Fruit fly (Drosophila melanogaster) whole organism, wandering third instar larva: ENCODE data around the gene CG14990.

Experiments used
- Abd-B ChIP-seq: fragments of >200 bp; optimal IDR thresholded peaks from 2 replicates; lab custom pipeline; 2017; ENCODE audit warnings: missing biosample characterization, missing genetic modification characterization
- CG32264 ChIP-seq: fragments of 200-800 bp; sonication (Bioruptor generic); optimal IDR thresholded peaks from 2 replicates; lab custom pipeline; 2016; ENCODE audit warnings: missing biosample characterization, missing genetic modification characterization
- CG9705 ChIP-seq: fragments of 200-800 bp; sonication (Bioruptor generic); optimal IDR thresholded peaks from 2 replicates; lab custom pipeline; 2018; ENCODE audit warnings: missing biosample characterization, mild to moderate bottlenecking, missing genetic modification characterization
- CrebA ChIP-seq: fragments of 200-800 bp; sonication (Bioruptor generic); optimal IDR thresholded peaks from 2 replicates; lab custom pipeline; 2016; ENCODE audit warnings: missing biosample characterization, mild to moderate bottlenecking, missing genetic modification characterization, borderline replicate concordance
- Dfd ChIP-seq: fragments of >200 bp; optimal IDR thresholded peaks from 2 replicates; lab custom pipeline; 2017; ENCODE audit warnings: missing biosample characterization, missing genetic modification characterization
- Dif ChIP-seq: fragments of 200-275, 200-300 bp; sonication (Bioruptor generic); optimal IDR thresholded peaks from 2 replicates; lab custom pipeline; 2018; ENCODE audit warnings: missing biosample characterization, missing genetic modification characterization; ENCODE audit not compliant: partially characterized antibody
- GATAd ChIP-seq: sonication (Bioruptor generic); optimal IDR thresholded peaks from 2 replicates; lab custom pipeline; 2016; ENCODE audit warnings: missing biosample characterization, missing genetic modification characterization
- HLH106 ChIP-seq: fragments of 200-800 bp; optimal IDR thresholded peaks from 3 replicates; lab custom pipeline; 2019; ENCODE audit warnings: missing biosample characterization, mild to moderate bottlenecking, missing genetic modification characterization, moderate library complexity
- Hnf4 ChIP-seq: fragments of 200-800 bp; sonication (Bioruptor generic); optimal IDR thresholded peaks from 2 replicates; lab custom pipeline; 2016; ENCODE audit warnings: missing biosample characterization, mild to moderate bottlenecking, missing genetic modification characterization
- Hr78 ChIP-seq: fragments of >200 bp; optimal IDR thresholded peaks from 2 replicates; lab custom pipeline; 2017; ENCODE audit warnings: missing biosample characterization, missing genetic modification characterization
- Hr83 ChIP-seq: fragments of 200-300 bp; sonication (Bioruptor generic); optimal IDR thresholded peaks from 2 replicates; lab custom pipeline; 2016; ENCODE audit warnings: missing biosample characterization, mild to moderate bottlenecking, missing genetic modification characterization, moderate library complexity; ENCODE audit not compliant: poor library complexity, severe bottlenecking
- Jra ChIP-seq: sonication (Bioruptor generic); optimal IDR thresholded peaks from 2 replicates; lab custom pipeline; 2016; ENCODE audit warnings: missing biosample characterization, missing genetic modification characterization
- Mio ChIP-seq: sonication (Bioruptor generic); optimal IDR thresholded peaks from 2 replicates; lab custom pipeline; 2016; ENCODE audit warnings: missing biosample characterization, missing genetic modification characterization
- Myc ChIP-seq: fragments of >200 bp; optimal IDR thresholded peaks from 2 replicates; lab custom pipeline; 2017
- N ChIP-seq: fragments of >200 bp; optimal IDR thresholded peaks from 2 replicates; lab custom pipeline; 2018; ENCODE audit warnings: missing biosample characterization, missing external identifiers, missing genetic modification characterization
- OdsH ChIP-seq: fragments of 200-800 bp; sonication (Bioruptor generic); optimal IDR thresholded peaks from 2 replicates; lab custom pipeline; 2016; ENCODE audit warnings: missing biosample characterization, mild to moderate bottlenecking, missing genetic modification characterization
- Rel ChIP-seq, 2 experiments: fragments of 200-800 bp; sonication (Bioruptor generic) in 1 of 2; optimal IDR thresholded peaks; 2 replicates in 1 of 2; 3 replicates in 1 of 2; lab custom pipeline; 2016 to 2019; ENCODE audit warnings: mild to moderate bottlenecking in 2 of 2, missing biosample characterization in 2 of 2, missing genetic modification characterization in 2 of 2, moderate library complexity in 1 of 2
- Sp1 ChIP-seq: fragments of 200-800 bp; sonication (Bioruptor generic); optimal IDR thresholded peaks from 3 replicates; lab custom pipeline; 2019; ENCODE audit warnings: missing biosample characterization, mild to moderate bottlenecking, missing genetic modification characterization, moderate library complexity
- Vsx2 ChIP-seq: fragments of 200-300, 225-300 bp; sonication (Bioruptor generic); optimal IDR thresholded peaks from 2 replicates; lab custom pipeline; 2018; ENCODE audit warnings: missing biosample characterization, missing genetic modification characterization; ENCODE audit not compliant: partially characterized antibody
- br ChIP-seq: fragments of 200-800 bp; sonication (Bioruptor generic); optimal IDR thresholded peaks from 2 replicates; lab custom pipeline; 2016; ENCODE audit warnings: missing biosample characterization, missing genetic modification characterization
- brk ChIP-seq: fragments of 200-800 bp; sonication (Bioruptor generic); optimal IDR thresholded peaks from 2 replicates; lab custom pipeline; 2016; ENCODE audit warnings: missing biosample characterization, mild to moderate bottlenecking, missing genetic modification characterization
- dl ChIP-seq, 2 experiments: fragments of 175-275, 200-275 bp in 1 of 2; fragments of 200-275 bp in 1 of 2; sonication (Bioruptor generic); optimal IDR thresholded peaks; lab custom pipeline; 2018; ENCODE audit warnings: mild to moderate bottlenecking in 2 of 2, missing biosample characterization in 2 of 2, missing genetic modification characterization in 2 of 2, moderate library complexity in 2 of 2; ENCODE audit not compliant: partially characterized antibody in 2 of 2, insufficient read depth in 1 of 2
- dmrt93B ChIP-seq: fragments of 200-800 bp; sonication (Bioruptor generic); optimal IDR thresholded peaks from 2 replicates; lab custom pipeline; 2018; ENCODE audit warnings: missing biosample characterization, mild to moderate bottlenecking, missing genetic modification characterization
- dsf ChIP-seq: sonication (Bioruptor generic); optimal IDR thresholded peaks from 2 replicates; lab custom pipeline; 2016; ENCODE audit warnings: missing biosample characterization, missing genetic modification characterization, borderline replicate concordance
- ey ChIP-seq: fragments of 200-800 bp; sonication (Bioruptor generic); optimal IDR thresholded peaks from 2 replicates; lab custom pipeline; 2016; ENCODE audit warnings: missing biosample characterization, missing genetic modification characterization
- foxo ChIP-seq, 2 experiments: fragments of 200-800 bp; sonication (Bioruptor generic); optimal IDR thresholded peaks; 2 replicates in 1 of 2; 3 replicates in 1 of 2; lab custom pipeline; 2016 to 2017; ENCODE audit warnings: missing biosample characterization in 2 of 2, missing genetic modification characterization in 2 of 2
- fru ChIP-seq: fragments of 200-800 bp; sonication (Bioruptor generic); optimal IDR thresholded peaks from 3 replicates; lab custom pipeline; 2016; ENCODE audit warnings: missing biosample characterization, mild to moderate bottlenecking, missing genetic modification characterization
- h ChIP-seq: fragments of 200-800 bp; sonication (Bioruptor generic); optimal IDR thresholded peaks from 3 replicates; lab custom pipeline; 2016; ENCODE audit warnings: missing biosample characterization, mild to moderate bottlenecking, missing genetic modification characterization
- jim ChIP-seq: fragments of 175-275, 200-325 bp; sonication (Bioruptor generic); optimal IDR thresholded peaks from 2 replicates; lab custom pipeline; 2016; ENCODE audit warnings: missing biosample characterization, mild to moderate bottlenecking, missing genetic modification characterization
- lola ChIP-seq: fragments of >200 bp; optimal IDR thresholded peaks from 2 replicates; lab custom pipeline; 2017; ENCODE audit warnings: missing biosample characterization, missing genetic modification characterization
- pan ChIP-seq: fragments of >200 bp; optimal IDR thresholded peaks from 2 replicates; lab custom pipeline; 2017
- psq ChIP-seq: fragments of 200-800 bp; sonication (Bioruptor generic); optimal IDR thresholded peaks from 3 replicates; lab custom pipeline; 2017; ENCODE audit warnings: missing biosample characterization, mild to moderate bottlenecking, missing genetic modification characterization, moderate library complexity
- rgr ChIP-seq: fragments of 200-800 bp; sonication (Bioruptor generic); optimal IDR thresholded peaks from 3 replicates; lab custom pipeline; 2016; ENCODE audit warnings: missing biosample characterization, mild to moderate bottlenecking, missing genetic modification characterization
- sage ChIP-seq: fragments of 200-800 bp; sonication (Bioruptor generic); optimal IDR thresholded peaks from 2 replicates; lab custom pipeline; 2016; ENCODE audit warnings: missing biosample characterization, mild to moderate bottlenecking, missing genetic modification characterization
- sv ChIP-seq: fragments of 200-800 bp; sonication (Bioruptor generic); optimal IDR thresholded peaks from 3 replicates; lab custom pipeline; 2016; ENCODE audit warnings: missing biosample characterization, missing genetic modification characterization
- tai ChIP-seq: sonication (Bioruptor generic); optimal IDR thresholded peaks from 2 replicates; lab custom pipeline; 2016; ENCODE audit warnings: missing biosample characterization, missing genetic modification characterization
- usp ChIP-seq: fragments of >200 bp; optimal IDR thresholded peaks from 2 replicates; lab custom pipeline; 2017; ENCODE audit warnings: missing biosample characterization, missing genetic modification characterization
- woc ChIP-seq: sonication (Bioruptor generic); optimal IDR thresholded peaks from 2 replicates; lab custom pipeline; 2016; ENCODE audit warnings: missing biosample characterization, mild to moderate bottlenecking, missing genetic modification characterization

The CG14990 gene

DNA sequence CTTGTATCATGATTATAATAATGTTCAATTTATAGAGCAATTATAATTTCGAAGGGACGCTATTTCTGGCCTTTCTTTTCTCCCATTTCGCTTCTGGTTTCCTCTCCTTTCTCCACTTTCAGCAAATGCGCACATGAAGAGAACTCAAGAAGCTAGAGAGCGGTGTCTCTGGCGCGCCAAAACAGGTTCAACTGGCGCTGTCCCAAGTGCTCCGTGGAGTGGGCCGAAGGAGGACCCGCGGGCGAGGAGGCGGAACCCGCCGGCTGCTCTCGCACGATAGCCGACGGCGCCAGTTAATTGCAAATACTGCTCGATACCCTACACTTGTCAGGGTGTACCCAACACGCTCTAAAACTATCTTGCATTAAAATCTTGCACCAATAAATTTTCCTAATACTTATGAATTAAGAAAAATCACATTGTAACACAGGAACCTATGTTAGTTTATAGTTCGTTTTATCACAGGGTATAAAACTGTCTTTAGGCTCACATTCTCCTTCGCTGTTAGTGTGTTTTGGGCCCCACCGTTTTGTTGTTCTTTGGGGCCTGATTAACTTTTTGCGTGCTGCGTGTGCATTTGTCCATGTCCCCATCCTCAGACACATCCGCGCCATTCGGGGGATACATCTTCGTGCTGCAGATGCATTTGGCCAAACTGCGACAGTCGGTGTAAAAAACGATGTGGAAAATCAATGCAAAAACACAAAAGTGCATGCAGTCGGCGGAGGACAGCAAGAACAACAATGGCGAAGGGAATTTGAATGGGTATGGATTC is 22.6 kb upstream of the CG14990 start:
- peak; percentile 95 for TF ChIP-seq h (GFP tag; lab: Kevin White, UChicago)
- TF ChIP-seq Rel (GFP tag; optimal IDR thresholded peaks at IDR 0.05; lab: Kevin White, UChicago), result peak; percentile 91
- peak; percentile 81 for TF ChIP-seq Rel (tag; optimal IDR thresholded peaks at IDR 0.05; lab: Kevin White, UChicago)
- peak; percentile 97 for TF ChIP-seq HLH106
- TF ChIP-seq Dfd, result no peak
- TF ChIP-seq dsf (GFP tag; lab: Kevin White, UChicago), result peak; percentile 78
- peak; percentile 88 for TF ChIP-seq CG9705 (GFP tag; lab: Kevin White, UChicago)
- peak; percentile 95 for TF ChIP-seq Jra (GFP tag; lab: Kevin White, UChicago)
- TF ChIP-seq Sp1 (GFP tag; lab: Kevin White, UChicago), result peak; percentile 93
- TF ChIP-seq Dif, result peak; percentile 86
- peak; percentile 99 for TF ChIP-seq Hnf4 (GFP tag; lab: Kevin White, UChicago)
- peak; percentile 99 for TF ChIP-seq br (GFP tag; lab: Kevin White, UChicago)
- peak; percentile 99 for TF ChIP-seq fru (GFP tag; lab: Kevin White, UChicago)
- TF ChIP-seq Hr78 (GFP tag; lab: Kevin White, UChicago), result no peak
- peak; percentile 98 for TF ChIP-seq OdsH (GFP tag; lab: Kevin White, UChicago)
- TF ChIP-seq CrebA (GFP tag; lab: Kevin White, UChicago), result peak; percentile 83
- peak; percentile 92 for TF ChIP-seq GATAd (GFP tag; lab: Kevin White, UChicago)
- TF ChIP-seq sage (GFP tag; lab: Kevin White, UChicago), result peak; percentile 96
- no peak for TF ChIP-seq Myc (lab: Kevin White, UChicago)
- TF ChIP-seq rgr (GFP tag; lab: Kevin White, UChicago), result peak; percentile 99
- peak; percentile 97 for TF ChIP-seq psq
- peak; percentile 78 for TF ChIP-seq Vsx2 (GFP tag; lab: Kevin White, UChicago)
- no peak for TF ChIP-seq tai
- peak; percentile 95 for TF ChIP-seq brk
- peak; percentile 88 for TF ChIP-seq Mio (GFP tag; lab: Kevin White, UChicago)
- no peak for TF ChIP-seq lola (GFP tag; lab: Kevin White, UChicago)
- TF ChIP-seq Abd-B (GFP tag; lab: Kevin White, UChicago), result no peak
- TF ChIP-seq jim (GFP tag; lab: Kevin White, UChicago), result no peak
- peak; percentile 97 for TF ChIP-seq CG32264
- peak; percentile 71 for TF ChIP-seq sv (GFP tag; lab: Kevin White, UChicago)
- TF ChIP-seq usp, result no peak
- TF ChIP-seq N (GFP tag; lab: Kevin White, UChicago), result no peak
- TF ChIP-seq Hr83 (GFP tag; lab: Kevin White, UChicago), result peak; percentile 88
- peak; percentile 95 to 99 for TF ChIP-seq foxo (GFP tag; optimal IDR thresholded peaks at IDR 0.05; lab: Kevin White, UChicago)
- TF ChIP-seq dmrt93B (GFP tag; lab: Kevin White, UChicago), result peak; percentile 96
- TF ChIP-seq dl (GFP tag; optimal IDR thresholded peaks at IDR 0.05; lab: Kevin White, UChicago; ENCODE audit: insufficient read depth in 1 of 2, partially characterized antibody in 2 of 2), result peak; percentile 56 to 76
- TF ChIP-seq pan, result peak; percentile 75
- TF ChIP-seq ey, result peak; percentile 99
- TF ChIP-seq woc, result peak; percentile 99

DNA sequence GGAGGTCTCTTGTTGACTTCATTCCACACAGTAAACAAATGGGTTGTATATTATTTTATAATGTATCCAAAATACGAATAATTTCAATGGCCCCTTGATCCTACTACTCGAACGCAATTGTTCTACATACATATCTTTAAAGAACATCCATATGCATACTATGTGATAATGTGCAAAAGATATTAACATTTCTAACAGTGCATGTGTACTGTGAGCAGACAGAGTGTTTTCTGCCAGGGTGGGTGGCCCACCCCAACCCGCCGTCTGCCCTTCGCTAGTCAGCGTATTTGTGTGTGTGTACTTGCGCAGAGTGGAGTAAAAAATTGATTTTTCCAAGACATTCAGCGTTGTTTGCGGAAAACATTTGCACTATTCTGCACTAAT is 22.0 kb upstream of the CG14990 start:
- TF ChIP-seq tai (peak; percentile 1), sage (GFP tag; lab: Kevin White, UChicago) (peak; percentile 65), HLH106 (peak; percentile 73), dmrt93B (GFP tag; lab: Kevin White, UChicago) (peak; percentile 33), Jra (GFP tag; lab: Kevin White, UChicago) (no peak), CG32264 (peak; percentile 79), psq (no peak), Hr78 (GFP tag; lab: Kevin White, UChicago) (no peak), ey (peak; percentile 47), Hnf4 (GFP tag; lab: Kevin White, UChicago) (peak; percentile 73), Rel (GFP tag; optimal IDR thresholded peaks at IDR 0.05; lab: Kevin White, UChicago) (peak; percentile 79), Rel (tag; optimal IDR thresholded peaks at IDR 0.05; lab: Kevin White, UChicago) (no peak), brk (peak; percentile 45), h (GFP tag; lab: Kevin White, UChicago) (peak; percentile 84), Hr83 (GFP tag; lab: Kevin White, UChicago) (peak; percentile 67), Sp1 (GFP tag; lab: Kevin White, UChicago) (peak; percentile 19), dsf (GFP tag; lab: Kevin White, UChicago) (no peak), rgr (GFP tag; lab: Kevin White, UChicago) (peak; percentile 82)
